Worm (Caenorhabditis elegans) whole organism, L1 larva: ENCODE measurements around the gene mat-2.

ENCODE experiments used
- Y116A8C.19 ChIP-seq: sonication (generic microtip); optimal IDR thresholded peaks from 2 replicates; lab custom pipeline; 2016; ENCODE audit warnings: missing compliant biosample characterization, missing genetic modification characterization, borderline replicate concordance
- alr-1 ChIP-seq: fragments of 200-800 bp; sonication (Bioruptor generic); optimal IDR thresholded peaks from 2 replicates; lab custom pipeline; 2018; ENCODE audit warnings: borderline replicate concordance, mild to moderate bottlenecking, missing genetic modification characterization, missing compliant biosample characterization
- blmp-1 ChIP-seq: fragments of 150-350 bp; optimal IDR thresholded peaks from 2 replicates; lab custom pipeline; 2014; ENCODE audit warnings: missing biosample characterization, missing genetic modification characterization
- ceh-8 ChIP-seq: fragments of 200-800 bp; sonication (Bioruptor generic); optimal IDR thresholded peaks from 2 replicates; lab custom pipeline; 2018; ENCODE audit warnings: mild to moderate bottlenecking, missing genetic modification characterization, moderate library complexity, missing compliant biosample characterization
- ceh-82 ChIP-seq, 3 experiments: fragments of 150-350 bp in 1 of 3; sonication (generic microtip) in 2 of 3; optimal IDR thresholded peaks; 2 replicates each; lab custom pipeline; 2014 to 2017; ENCODE audit warnings: missing biosample characterization in 3 of 3, missing genetic modification characterization in 3 of 3
- dpl-1 ChIP-seq, 3 experiments: fragments of 150-350 bp in 2 of 3; sonication (generic microtip) in 1 of 3; optimal IDR thresholded peaks; 2 replicates each; lab custom pipeline; 2014 to 2017; ENCODE audit warnings: missing biosample characterization in 3 of 3, missing genetic modification characterization in 3 of 3, missing genetic modification reagents in 3 of 3
- efl-1 ChIP-seq, 4 experiments: fragments of 150-350 bp; optimal IDR thresholded peaks in 3 of 4; peaks in 1 of 4; 1 replicate in 1 of 4; 2 replicates in 3 of 4; lab custom pipeline; 2014; ENCODE audit warnings: missing biosample characterization in 2 of 4, missing genetic modification characterization in 2 of 4, missing genetic modification reagents in 2 of 4
- elt-2 ChIP-seq: sonication (generic microtip); optimal IDR thresholded peaks from 2 replicates; lab custom pipeline; 2016; ENCODE audit warnings: missing genetic modification characterization, mild to moderate bottlenecking, inconsistent platforms, missing compliant biosample characterization, missing genetic modification reagents
- elt-3 ChIP-seq, 6 experiments: fragments of 150-350 bp in 1 of 6; sonication (generic microtip); optimal IDR thresholded peaks; 2 replicates each; lab custom pipeline; 2017 to 2018; ENCODE audit warnings: missing biosample characterization in 6 of 6, missing genetic modification characterization in 6 of 6, inconsistent platforms in 1 of 6
- fkh-10 ChIP-seq: sonication (generic microtip); optimal IDR thresholded peaks from 2 replicates; lab custom pipeline; 2017; ENCODE audit warnings: missing biosample characterization, missing genetic modification reagents, missing genetic modification characterization
- fkh-4 ChIP-seq: sonication (generic microtip); optimal IDR thresholded peaks from 2 replicates; lab custom pipeline; 2016; ENCODE audit warnings: missing compliant biosample characterization, missing genetic modification characterization, borderline replicate concordance
- fkh-8 ChIP-seq: sonication (generic microtip); optimal IDR thresholded peaks from 2 replicates; lab custom pipeline; 2016; ENCODE audit warnings: mild to moderate bottlenecking, missing genetic modification characterization, missing compliant biosample characterization
- fos-1 ChIP-seq: fragments of 150-350 bp; optimal IDR thresholded peaks from 2 replicates; lab custom pipeline; 2014; ENCODE audit warnings: missing biosample characterization, missing genetic modification characterization
- grh-1 ChIP-seq: fragments of 200-800 bp; sonication (Bioruptor generic); IDR thresholded peaks from 2 replicates; pipeline ENCODE4 v1.3.6; 2022; ENCODE audit warnings: missing genetic modification reagents, missing genetic modification characterization, missing compliant biosample characterization
- irx-1 ChIP-seq: sonication (generic microtip); optimal IDR thresholded peaks from 2 replicates; lab custom pipeline; 2016; ENCODE audit warnings: missing genetic modification characterization, missing compliant biosample characterization
- isw-1 ChIP-seq: fragments of 200-800 bp; sonication (Bioruptor generic); IDR thresholded peaks from 2 replicates; pipeline ENCODE4 v1.3.6; 2022; ENCODE audit warnings: missing genetic modification characterization, missing compliant biosample characterization
- lin-14 ChIP-seq: fragments of 200-800 bp; sonication (Bioruptor generic); optimal IDR thresholded peaks from 2 replicates; lab custom pipeline; 2018; ENCODE audit warnings: mild to moderate bottlenecking, missing genetic modification characterization, moderate library complexity, missing compliant biosample characterization
- lin-35 ChIP-seq, 2 experiments: fragments of 150-350 bp; optimal IDR thresholded peaks; 2 replicates each; lab custom pipeline; 2014; ENCODE audit warnings: missing biosample characterization in 2 of 2, missing genetic modification characterization in 2 of 2, missing genetic modification reagents in 2 of 2
- lir-3 ChIP-seq: sonication (generic microtip); optimal IDR thresholded peaks from 2 replicates; lab custom pipeline; 2016; ENCODE audit warnings: mild to moderate bottlenecking, missing genetic modification characterization, moderate library complexity, missing compliant biosample characterization; ENCODE audit not compliant: poor library complexity
- lsy-2 ChIP-seq, 2 experiments: fragments of 150-350 bp; optimal IDR thresholded peaks; 2 replicates each; lab custom pipeline; 2014; ENCODE audit warnings: missing biosample characterization in 2 of 2, missing genetic modification characterization in 2 of 2
- nhr-19 ChIP-seq: fragments of 200-800 bp; sonication (Bioruptor generic); conservative IDR thresholded peaks from 2 replicates; pipeline ENCODE4 v1.3.6; 2022; ENCODE audit warnings: missing genetic modification characterization, missing compliant biosample characterization
- nhr-20 ChIP-seq: sonication (generic microtip); optimal IDR thresholded peaks from 2 replicates; lab custom pipeline; 2016; ENCODE audit warnings: mild to moderate bottlenecking, missing genetic modification characterization, missing compliant biosample characterization
- nhr-47 ChIP-seq: sonication (generic microtip); optimal IDR thresholded peaks from 2 replicates; lab custom pipeline; 2016; ENCODE audit warnings: mild to moderate bottlenecking, missing genetic modification characterization, moderate library complexity, missing compliant biosample characterization
- nhr-71 ChIP-seq: sonication (generic microtip); optimal IDR thresholded peaks from 2 replicates; lab custom pipeline; 2016; ENCODE audit warnings: mild to moderate bottlenecking, missing genetic modification characterization, moderate library complexity, missing compliant biosample characterization
- nhr-85 ChIP-seq: sonication (generic microtip); peaks from one replicate; lab custom pipeline; 2016; ENCODE audit warnings: missing genetic modification characterization, inconsistent platforms, missing compliant biosample characterization
- pax-3 ChIP-seq: fragments of 200-800 bp; sonication (Bioruptor generic); optimal IDR thresholded peaks from 2 replicates; lab custom pipeline; 2018; ENCODE audit warnings: mild to moderate bottlenecking, missing genetic modification characterization, moderate library complexity, missing compliant biosample characterization
- rnt-1 ChIP-seq: sonication (generic microtip); optimal IDR thresholded peaks from 2 replicates; lab custom pipeline; 2016; ENCODE audit warnings: mild to moderate bottlenecking, missing genetic modification characterization, moderate library complexity, missing compliant biosample characterization
- snpc-4 ChIP-seq: fragments of 150-350 bp; optimal IDR thresholded peaks from 2 replicates; lab custom pipeline; 2014; ENCODE audit warnings: missing biosample characterization, missing genetic modification characterization
- snu-23 ChIP-seq: sonication (generic microtip); optimal IDR thresholded peaks from 2 replicates; lab custom pipeline; 2016; ENCODE audit warnings: missing genetic modification characterization, missing compliant biosample characterization
- unc-86 ChIP-seq: sonication (generic microtip); optimal IDR thresholded peaks from 2 replicates; lab custom pipeline; 2016; ENCODE audit warnings: missing genetic modification characterization, missing compliant biosample characterization
- ztf-11 ChIP-seq, 2 experiments: sonication (generic microtip); optimal IDR thresholded peaks; 2 replicates each; lab custom pipeline; 2016 to 2017; ENCODE audit warnings: missing genetic modification characterization in 2 of 2, missing biosample characterization in 1 of 2, missing compliant biosample characterization in 1 of 2
- ztf-4 ChIP-seq: fragments of 150-350 bp; optimal IDR thresholded peaks from 2 replicates; lab custom pipeline; 2014; ENCODE audit warnings: missing biosample characterization, missing genetic modification characterization

The mat-2 gene

ce11 chrII:11157660-11158059 lies 45.1 kb downstream of the mat-2 start (continued):
- peak; percentile 59 for TF ChIP-seq snpc-4
- peak; percentile 72 for TF ChIP-seq nhr-71
- peak; percentile 34 to 62 for TF ChIP-seq lsy-2 (tag; optimal IDR thresholded peaks at IDR 0.05; lab: Kevin White, UChicago)
- peak; percentile 70 for TF ChIP-seq nhr-47
- peak; percentile 63 for TF ChIP-seq nhr-20
- no peak for TF ChIP-seq fkh-10 (GFP tag; lab: Kevin White, UChicago)
- TF ChIP-seq ceh-82 (tag; optimal IDR thresholded peaks at IDR 0.05; lab: Kevin White, UChicago): peak; percentile 12 to 36 (median 30)
- TF ChIP-seq irx-1: no peak
- TF ChIP-seq fos-1 (tag; lab: Kevin White, UChicago): peak; percentile 21
- TF ChIP-seq snu-23 (GFP tag; lab: Kevin White, UChicago): peak; percentile 74
- peak; percentile 47 to 69 for TF ChIP-seq lin-35 (GFP tag; optimal IDR thresholded peaks at IDR 0.05; lab: Kevin White, UChicago)
- TF ChIP-seq elt-2 (tag; lab: Kevin White, UChicago): peak; percentile 53
- TF ChIP-seq pax-3 (tag; lab: Kevin White, UChicago): no peak
- TF ChIP-seq nhr-19: peak; percentile 70
- TF ChIP-seq lin-14 (GFP tag; lab: Kevin White, UChicago): peak; percentile 56
- peak; percentile 14 for TF ChIP-seq unc-86 (tag; lab: Kevin White, UChicago)
- TF ChIP-seq elt-3 (tag; optimal IDR thresholded peaks at IDR 0.05; lab: Kevin White, UChicago): peak in 2 of 6 experiments; percentile 6 to 27
- no peak for TF ChIP-seq ztf-4 (tag; lab: Kevin White, UChicago)
- TF ChIP-seq fkh-8 (tag; lab: Kevin White, UChicago): peak; percentile 35
- no peak; the same call in 1 of the 2 replicates for TF ChIP-seq isw-1 (GFP tag; lab: Robert Waterston, UW)
- peak; percentile 42 to 52 for TF ChIP-seq efl-1 (optimal IDR thresholded peaks at IDR 0.05; lab: Kevin White, UChicago)
- TF ChIP-seq efl-1 (GFP tag; optimal IDR thresholded peaks at IDR 0.05 in 1 of 2; lab: Kevin White, UChicago): peak; percentile 40 to 95
- peak; percentile 71 for TF ChIP-seq rnt-1
- TF ChIP-seq dpl-1 (GFP tag; optimal IDR thresholded peaks at IDR 0.05; lab: Kevin White, UChicago): peak; percentile 6 to 48 (median 35)

- TF ChIP-seq blmp-1 (tag; lab: Kevin White, UChicago) (peak; percentile 55), Y116A8C.19 (tag; lab: Kevin White, UChicago) (no peak), lsy-2 (tag; optimal IDR thresholded peaks at IDR 0.05; lab: Kevin White, UChicago) (no peak), elt-3 (tag; optimal IDR thresholded peaks at IDR 0.05; lab: Kevin White, UChicago) (peak in 1 of 6 experiments; percentile 11)
Measured at ce11 chrII:11161675-11162074, 49.2 kb downstream of the mat-2 start.

- TF ChIP-seq ztf-11 (tag; optimal IDR thresholded peaks at IDR 0.05; lab: Kevin White, UChicago): no peak
- peak; percentile 79 for TF ChIP-seq blmp-1 (tag; lab: Kevin White, UChicago)
- TF ChIP-seq grh-1: no peak
- TF ChIP-seq elt-3 (tag; optimal IDR thresholded peaks at IDR 0.05; lab: Kevin White, UChicago): peak in 2 of 6 experiments; percentile 2 to 54
Measured at ce11 chrII:11162390-11162789, 49.9 kb downstream of the mat-2 start, which contains the start of gene ptr-13. Gene ptr-13 (minus strand): TSS chrII:11162481.

ce11 chrII:11163291-11163690 lies 50.8 kb downstream of the mat-2 start:
- TF ChIP-seq efl-1 (optimal IDR thresholded peaks at IDR 0.05; lab: Kevin White, UChicago) (no peak), efl-1 (GFP tag; optimal IDR thresholded peaks at IDR 0.05 in 1 of 2; lab: Kevin White, UChicago) (peak in 1 of 2 experiments; percentile 40), elt-3 (tag; optimal IDR thresholded peaks at IDR 0.05; lab: Kevin White, UChicago) (peak in 2 of 6 experiments; percentile 54 to 90), lir-3 (no peak), nhr-71 (peak; percentile 40), blmp-1 (tag; lab: Kevin White, UChicago) (peak; percentile 81), snu-23 (GFP tag; lab: Kevin White, UChicago) (peak; percentile 6), nhr-19 (0 out of 2 replicates have a peak, but pooled peaks have one; percentile 2), nhr-20 (peak; percentile 54), grh-1 (no peak), alr-1 (tag; lab: Kevin White, UChicago) (no peak), Y116A8C.19 (tag; lab: Kevin White, UChicago) (no peak), fkh-4 (tag; lab: Kevin White, UChicago) (no peak), lin-14 (GFP tag; lab: Kevin White, UChicago) (peak; percentile 41), lin-35 (GFP tag; optimal IDR thresholded peaks at IDR 0.05; lab: Kevin White, UChicago) (peak in 1 of 2 experiments; percentile 20), ceh-8 (GFP tag; lab: Kevin White, UChicago) (no peak), nhr-85 (tag; lab: Kevin White, UChicago) (peak; percentile 75)
